Worm (Caenorhabditis elegans) whole organism, midembryonic: ENCODE measurements around the gene nstp-10.

Experiments used
- T22C8.4 ChIP-seq: fragments of 200-800 bp; sonication (Bioruptor generic); IDR thresholded peaks from 2 replicates; pipeline ENCODE4 v1.3.6; 2022; ENCODE audit warnings: missing genetic modification characterization, missing compliant biosample characterization
- cog-1 ChIP-seq: sonication (generic microtip); optimal IDR thresholded peaks from 2 replicates; lab custom pipeline; 2016; ENCODE audit warnings: missing genetic modification characterization, missing compliant biosample characterization
- flt-1 ChIP-seq: fragments of 200-800 bp; sonication (Bioruptor generic); IDR thresholded peaks from 2 replicates; pipeline ENCODE4 v1.3.6; 2022; ENCODE audit warnings: missing genetic modification characterization, missing compliant biosample characterization
- klf-2 ChIP-seq: fragments of 200-800 bp; sonication (Bioruptor generic); conservative IDR thresholded peaks from 2 replicates; pipeline ENCODE4 v1.3.6; 2022; ENCODE audit warnings: missing genetic modification reagents, missing genetic modification characterization, missing compliant biosample characterization
- med-1 ChIP-seq: sonication (generic microtip); optimal IDR thresholded peaks from 2 replicates; lab custom pipeline; 2017; ENCODE audit warnings: missing genetic modification characterization, mild to moderate bottlenecking, missing compliant biosample characterization, antibody characterized with exemption, missing genetic modification reagents; ENCODE audit not compliant: insufficient read depth
- ref-1 ChIP-seq: fragments of 200-800 bp; sonication (Bioruptor generic); conservative IDR thresholded peaks from 2 replicates; pipeline ENCODE4 v1.3.6; 2022; ENCODE audit warnings: missing genetic modification reagents, missing genetic modification characterization, missing compliant biosample characterization
- tab-1 ChIP-seq: fragments of 200-800 bp; sonication (Bioruptor generic); IDR thresholded peaks from 2 replicates; pipeline ENCODE4 v1.3.6; 2022; ENCODE audit warnings: missing genetic modification characterization, missing compliant biosample characterization
- ztf-23 ChIP-seq: fragments of 200-800 bp; sonication (Bioruptor generic); IDR thresholded peaks from 2 replicates; pipeline ENCODE4 v1.3.6; 2022; ENCODE audit warnings: missing genetic modification reagents, missing genetic modification characterization, missing compliant biosample characterization
- ztf-29 ChIP-seq: fragments of 200-800 bp; sonication (Bioruptor generic); IDR thresholded peaks from 2 replicates; pipeline ENCODE4 v1.3.6; 2022; ENCODE audit warnings: missing genetic modification reagents, missing genetic modification characterization, missing compliant biosample characterization

nstp-10 gene

DNA sequence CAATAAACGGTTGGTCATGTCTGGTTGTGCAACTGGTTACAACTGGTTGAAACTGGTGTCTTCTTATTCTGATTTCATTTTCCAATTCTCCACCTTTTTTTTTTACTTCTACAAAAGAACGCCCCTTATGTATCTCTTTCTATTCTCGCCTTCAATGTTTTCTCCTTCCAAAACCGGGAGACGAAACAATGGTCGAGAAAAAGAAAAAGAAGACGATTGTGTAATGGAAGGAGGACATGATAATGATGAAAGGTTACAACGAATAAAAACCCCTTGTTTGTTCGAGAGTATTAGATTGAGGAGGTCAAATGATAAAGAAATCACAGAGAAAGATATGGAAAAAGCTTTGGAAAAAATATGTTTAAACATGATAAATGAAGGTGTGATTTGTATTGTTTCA is 30.8 kb downstream of the nstp-10 start, which contains the start of gene C50F4.8:
Gene C50F4.8, minus strand, starts transcription at position 28 of the 400 bp plus-strand sequence.
- TF ChIP-seq T22C8.4 (GFP tag; lab: Robert Waterston, UW) = no peak
- TF ChIP-seq ztf-23 (GFP tag; lab: Robert Waterston, UW) = no peak
- TF ChIP-seq klf-2 (GFP tag; lab: Robert Waterston, UW) = no peak
- no peak for TF ChIP-seq tab-1
- no peak for TF ChIP-seq ref-1 (GFP tag; lab: Robert Waterston, UW)
- no peak for TF ChIP-seq cog-1 (tag; lab: Kevin White, UChicago)
- no peak for TF ChIP-seq flt-1 (GFP tag; lab: Robert Waterston, UW)
- no peak for TF ChIP-seq med-1
- no peak for TF ChIP-seq ztf-29 (GFP tag; lab: Robert Waterston, UW)

DNA sequence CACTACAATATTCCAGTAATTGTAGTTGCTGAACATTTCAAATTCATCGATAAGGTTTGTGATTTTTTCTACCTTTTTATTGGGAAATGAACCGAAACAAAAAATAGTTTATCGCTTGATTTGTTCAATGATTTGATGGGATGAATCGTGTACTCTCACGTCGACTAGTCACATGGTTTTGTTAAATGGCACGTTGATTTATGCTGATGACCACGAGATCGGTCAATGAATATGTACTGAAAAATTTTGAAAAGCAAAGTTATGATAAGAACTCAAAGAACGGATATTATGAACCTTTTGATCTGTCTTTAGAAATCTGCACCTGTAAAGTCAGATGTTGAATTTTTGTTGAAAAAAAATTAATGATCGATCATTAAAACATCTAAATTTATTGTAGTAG is 33.4 kb downstream of the nstp-10 start:
- no peak for TF ChIP-seq ref-1 (GFP tag; lab: Robert Waterston, UW)
- no peak for TF ChIP-seq T22C8.4 (GFP tag; lab: Robert Waterston, UW)
- TF ChIP-seq flt-1 (GFP tag; lab: Robert Waterston, UW) = no peak
- no peak for TF ChIP-seq ztf-29 (GFP tag; lab: Robert Waterston, UW)
- TF ChIP-seq klf-2 (GFP tag; lab: Robert Waterston, UW) = no peak
- TF ChIP-seq cog-1 (tag; lab: Kevin White, UChicago) = no peak
- TF ChIP-seq tab-1 = no peak
- TF ChIP-seq med-1 = no peak
- no peak for TF ChIP-seq ztf-23 (GFP tag; lab: Robert Waterston, UW)

DNA sequence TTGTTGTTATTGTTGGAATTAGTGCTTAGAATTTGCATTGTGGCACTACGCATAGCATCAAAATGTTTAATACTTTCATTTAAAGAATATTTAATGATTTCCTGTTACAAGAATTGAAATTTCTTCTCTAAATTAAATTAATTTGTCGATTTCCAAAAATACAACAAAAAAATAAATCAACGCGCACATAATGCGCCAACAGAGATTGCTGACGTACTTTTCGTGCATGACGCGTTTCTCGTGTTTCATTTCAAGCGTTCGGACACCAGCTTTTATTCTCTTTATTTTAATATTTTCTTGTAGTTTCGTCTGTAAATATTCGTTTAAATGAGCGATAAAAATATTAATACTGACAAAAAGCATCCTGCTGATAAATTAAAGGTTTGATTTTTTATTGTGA is 36.0 kb downstream of the nstp-10 start, which contains the start of gene eif-2Bdelta:
Gene eif-2Bdelta, plus strand, starts transcription at position 235 of the 400 bp plus-strand sequence.
- no peak for TF ChIP-seq med-1
- TF ChIP-seq cog-1 (tag; lab: Kevin White, UChicago) = no peak
- no peak for TF ChIP-seq ref-1 (GFP tag; lab: Robert Waterston, UW)
- TF ChIP-seq tab-1 = no peak
- no peak for TF ChIP-seq ztf-29 (GFP tag; lab: Robert Waterston, UW)
- TF ChIP-seq klf-2 (GFP tag; lab: Robert Waterston, UW) = no peak
- TF ChIP-seq flt-1 (GFP tag; lab: Robert Waterston, UW) = no peak
- no peak for TF ChIP-seq T22C8.4 (GFP tag; lab: Robert Waterston, UW)
- no peak for TF ChIP-seq ztf-23 (GFP tag; lab: Robert Waterston, UW)

- TF ChIP-seq klf-2 (GFP tag; lab: Robert Waterston, UW) (no peak), ref-1 (GFP tag; lab: Robert Waterston, UW) (no peak), ztf-23 (GFP tag; lab: Robert Waterston, UW) (no peak), cog-1 (tag; lab: Kevin White, UChicago) (no peak), med-1 (no peak)
Measured at ce11 chrV:9509597-9509996, 40.0 kb downstream of the nstp-10 start.

- TF ChIP-seq T22C8.4 (GFP tag; lab: Robert Waterston, UW) (no peak), flt-1 (GFP tag; lab: Robert Waterston, UW) (no peak), med-1 (no peak), ztf-29 (GFP tag; lab: Robert Waterston, UW) (no peak), cog-1 (tag; lab: Kevin White, UChicago) (no peak), ref-1 (GFP tag; lab: Robert Waterston, UW) (no peak), klf-2 (GFP tag; lab: Robert Waterston, UW) (no peak), tab-1 (no peak), ztf-23 (GFP tag; lab: Robert Waterston, UW) (no peak)
Measured at ce11 chrV:9507742-9508141, 41.9 kb downstream of the nstp-10 start, which contains the start of gene acs-14. Gene acs-14 (plus strand): TSS chrV:9508132.

DNA sequence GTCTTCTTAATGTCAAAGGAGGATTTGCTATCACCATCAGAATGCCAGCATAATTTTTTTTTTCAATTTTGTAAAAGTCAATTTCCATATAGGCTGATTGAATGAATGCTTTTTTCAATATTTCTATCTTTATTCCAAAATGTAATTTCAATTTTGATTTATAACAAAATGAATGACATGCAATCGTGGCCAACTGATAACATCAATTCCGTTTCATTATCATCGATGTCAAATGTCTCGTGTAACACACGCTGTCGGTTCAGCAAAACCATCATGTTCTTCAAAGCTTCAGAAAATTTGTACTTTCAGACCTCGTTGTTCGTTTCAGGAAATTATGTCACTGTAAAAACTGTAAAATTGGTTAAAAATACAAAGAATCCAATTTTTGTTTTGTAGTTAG is 42.7 kb downstream of the nstp-10 start:
- TF ChIP-seq klf-2 (GFP tag; lab: Robert Waterston, UW) (no peak), flt-1 (GFP tag; lab: Robert Waterston, UW) (no peak), T22C8.4 (GFP tag; lab: Robert Waterston, UW) (no peak), ztf-23 (GFP tag; lab: Robert Waterston, UW) (no peak), tab-1 (no peak), cog-1 (tag; lab: Kevin White, UChicago) (no peak), ztf-29 (GFP tag; lab: Robert Waterston, UW) (no peak)

ce11 chrV:9504474-9504960 is 45.1 kb downstream of the nstp-10 start, which contains the start of gene haao-1:
Gene haao-1 (plus strand): TSS chrV:9504910.
- TF ChIP-seq ref-1 (GFP tag; lab: Robert Waterston, UW) (no peak), T22C8.4 (GFP tag; lab: Robert Waterston, UW) (no peak), klf-2 (GFP tag; lab: Robert Waterston, UW) (no peak), ztf-23 (GFP tag; lab: Robert Waterston, UW) (no peak), med-1 (no peak), tab-1 (no peak), ztf-29 (GFP tag; lab: Robert Waterston, UW) (no peak), flt-1 (GFP tag; lab: Robert Waterston, UW) (no peak), cog-1 (tag; lab: Kevin White, UChicago) (no peak)

ce11 chrV:9503152-9503817 is 46.4 kb downstream of the nstp-10 start:
- TF ChIP-seq flt-1 (GFP tag; lab: Robert Waterston, UW) = peak; percentile 97
- peak; percentile 79; the same call in 1 of the 2 replicates for TF ChIP-seq ztf-29 (GFP tag; lab: Robert Waterston, UW)
- peak; percentile 95 for TF ChIP-seq ztf-23 (GFP tag; lab: Robert Waterston, UW)
- peak; percentile 78 for TF ChIP-seq cog-1 (tag; lab: Kevin White, UChicago)
- peak; percentile 41 for TF ChIP-seq med-1
- TF ChIP-seq tab-1 = peak; percentile 94
- TF ChIP-seq klf-2 (GFP tag; lab: Robert Waterston, UW) = peak; percentile 83
- peak; percentile 84 for TF ChIP-seq ref-1 (GFP tag; lab: Robert Waterston, UW)
- peak; percentile 95 for TF ChIP-seq T22C8.4 (GFP tag; lab: Robert Waterston, UW)

ce11 chrV:9500826-9501451 is 48.7 kb downstream of the nstp-10 start, which contains the start of gene swt-5:
Gene swt-5 (plus strand): TSS chrV:9501401.
- TF ChIP-seq cog-1 (tag; lab: Kevin White, UChicago) (no peak), med-1 (no peak), klf-2 (GFP tag; lab: Robert Waterston, UW) (no peak), tab-1 (no peak)
